Worm (Caenorhabditis elegans) whole organism, young adult: ENCODE measurements around the gene srh-266.

ENCODE experiments used
- B0019.2 ChIP-seq: fragments of 200-800 bp; sonication (Bioruptor generic); conservative IDR thresholded peaks from 2 replicates; pipeline ENCODE4 v1.3.6; 2022; ENCODE audit warnings: missing genetic modification reagents, missing genetic modification characterization, missing compliant biosample characterization
- F39B2.1 ChIP-seq: fragments of 200-800 bp; sonication (Bioruptor generic); IDR thresholded peaks from 2 replicates; pipeline ENCODE4 v1.3.6; 2022; ENCODE audit warnings: missing genetic modification reagents, missing genetic modification characterization, missing compliant biosample characterization
- F52B5.7 ChIP-seq: sonication (generic microtip); optimal IDR thresholded peaks from 2 replicates; lab custom pipeline; 2016; ENCODE audit warnings: mild to moderate bottlenecking, missing genetic modification characterization, missing compliant biosample characterization
- F57A8.1 ChIP-seq: fragments of 200-800 bp; sonication (Bioruptor generic); optimal IDR thresholded peaks from 2 replicates; lab custom pipeline; 2018; ENCODE audit warnings: mild to moderate bottlenecking, missing genetic modification characterization, moderate library complexity, missing compliant biosample characterization
- T07F8.4 ChIP-seq: sonication (generic microtip); optimal IDR thresholded peaks from 2 replicates; lab custom pipeline; 2016; ENCODE audit warnings: mild to moderate bottlenecking, missing genetic modification characterization, moderate library complexity, missing compliant biosample characterization
- T26A5.8 ChIP-seq: sonication (generic microtip); optimal IDR thresholded peaks from 2 replicates; lab custom pipeline; 2016; ENCODE audit warnings: missing genetic modification characterization, missing compliant biosample characterization
- akir-1 ChIP-seq: fragments of 200-800 bp; sonication (Bioruptor generic); optimal IDR thresholded peaks from 2 replicates; lab custom pipeline; 2018; ENCODE audit warnings: mild to moderate bottlenecking, missing genetic modification characterization, moderate library complexity, missing compliant biosample characterization
- atf-7 ChIP-seq: sonication (generic microtip); optimal IDR thresholded peaks from 2 replicates; lab custom pipeline; 2017; ENCODE audit warnings: mild to moderate bottlenecking, missing genetic modification characterization, missing compliant biosample characterization
- attf-6 ChIP-seq: fragments of 200-800 bp; sonication (Bioruptor generic); IDR thresholded peaks from 2 replicates; pipeline ENCODE4 v1.3.6; 2022; ENCODE audit warnings: missing genetic modification reagents, missing genetic modification characterization, missing compliant biosample characterization
- ceh-27 ChIP-seq: fragments of 200-800 bp; sonication (Bioruptor generic); optimal IDR thresholded peaks from 2 replicates; lab custom pipeline; 2018; ENCODE audit warnings: mild to moderate bottlenecking, missing genetic modification characterization, moderate library complexity, missing compliant biosample characterization
- ceh-79 ChIP-seq: sonication (generic microtip); optimal IDR thresholded peaks from 2 replicates; lab custom pipeline; 2017; ENCODE audit warnings: mild to moderate bottlenecking, missing genetic modification characterization, missing compliant biosample characterization
- ceh-91 ChIP-seq: fragments of 200-800 bp; sonication (Bioruptor generic); IDR thresholded peaks from 2 replicates; pipeline ENCODE4 v1.3.6; 2022; ENCODE audit warnings: missing genetic modification reagents, missing genetic modification characterization, missing compliant biosample characterization
- egrh-3 ChIP-seq: fragments of 200-800 bp; sonication (Bioruptor generic); IDR thresholded peaks from 2 replicates; pipeline ENCODE4 v1.3.6; 2022; ENCODE audit warnings: missing genetic modification reagents, missing genetic modification characterization, missing compliant biosample characterization
- ets-4 ChIP-seq: fragments of 200-800 bp; sonication (Bioruptor generic); optimal IDR thresholded peaks from 2 replicates; lab custom pipeline; 2018; ENCODE audit warnings: mild to moderate bottlenecking, missing genetic modification characterization, missing compliant biosample characterization
- fkh-3 ChIP-seq: sonication (generic microtip); optimal IDR thresholded peaks from 2 replicates; lab custom pipeline; 2016; ENCODE audit warnings: mild to moderate bottlenecking, missing genetic modification characterization, missing compliant biosample characterization
- gei-17 ChIP-seq: fragments of 200-800 bp; sonication (Bioruptor generic); optimal IDR thresholded peaks from 2 replicates; lab custom pipeline; 2018; ENCODE audit warnings: mild to moderate bottlenecking, missing genetic modification characterization, missing compliant biosample characterization
- hlh-26 ChIP-seq: fragments of 200-800 bp; sonication (Bioruptor generic); conservative IDR thresholded peaks from 2 replicates; pipeline ENCODE4 v1.3.6; 2022; ENCODE audit warnings: missing genetic modification reagents, missing genetic modification characterization, missing compliant biosample characterization
- let-526 ChIP-seq: fragments of 200-800 bp; sonication (Bioruptor generic); IDR thresholded peaks from 2 replicates; pipeline ENCODE4 v1.3.6; 2022; ENCODE audit warnings: missing genetic modification reagents, missing genetic modification characterization, missing compliant biosample characterization
- lin-26 ChIP-seq: fragments of 200-800 bp; sonication (Bioruptor generic); IDR thresholded peaks from 2 replicates; pipeline ENCODE4 v1.3.6; 2022; ENCODE audit warnings: missing genetic modification reagents, missing genetic modification characterization, missing compliant biosample characterization
- lin-35 ChIP-seq, 3 experiments: fragments of 150-350 bp in 2 of 3; sonication (generic microtip) in 1 of 3; optimal IDR thresholded peaks; 2 replicates each; lab custom pipeline; 2014 to 2018; ENCODE audit warnings: missing biosample characterization in 3 of 3, missing genetic modification characterization in 3 of 3, missing genetic modification reagents in 3 of 3
- lir-1 ChIP-seq: fragments of 200-800 bp; sonication (Bioruptor generic); conservative IDR thresholded peaks from 2 replicates; pipeline ENCODE4 v1.3.6; 2022; ENCODE audit warnings: missing genetic modification reagents, missing genetic modification characterization, missing compliant biosample characterization
- madf-3 ChIP-seq: fragments of 200-800 bp; sonication (Bioruptor generic); IDR thresholded peaks from 2 replicates; pipeline ENCODE4 v1.3.6; 2022; ENCODE audit warnings: missing genetic modification reagents, missing genetic modification characterization, missing compliant biosample characterization
- mes-4 ChIP-seq: sonication (generic microtip); optimal IDR thresholded peaks from 2 replicates; lab custom pipeline; 2016; ENCODE audit warnings: missing genotype, missing genetic modification characterization, missing compliant biosample characterization
- nhr-90 ChIP-seq: sonication (generic microtip); optimal IDR thresholded peaks from 2 replicates; lab custom pipeline; 2016; ENCODE audit warnings: missing genotype, mild to moderate bottlenecking, missing genetic modification characterization, missing compliant biosample characterization
- rec-8 ChIP-seq, 2 experiments: sonication (generic microtip); optimal IDR thresholded peaks; 2 replicates each; lab custom pipeline; 2016; ENCODE audit warnings: mild to moderate bottlenecking in 2 of 2, missing genetic modification characterization in 2 of 2, missing genetic modification reagents in 2 of 2, missing genotype in 2 of 2, missing biosample characterization in 1 of 2, missing compliant biosample characterization in 1 of 2, moderate library complexity in 1 of 2
- somi-1 ChIP-seq: fragments of 200-800 bp; sonication (Bioruptor generic); optimal IDR thresholded peaks from 2 replicates; lab custom pipeline; 2018; ENCODE audit warnings: mild to moderate bottlenecking, missing genetic modification characterization, missing compliant biosample characterization
- tlf-1 ChIP-seq: fragments of 200-800 bp; sonication (Bioruptor generic); optimal IDR thresholded peaks from 2 replicates; lab custom pipeline; 2018; ENCODE audit warnings: mild to moderate bottlenecking, missing genetic modification characterization, missing compliant biosample characterization
- unc-130 ChIP-seq: sonication (generic microtip); optimal IDR thresholded peaks from 2 replicates; lab custom pipeline; 2016; ENCODE audit warnings: missing genetic modification reagents, missing genetic modification characterization, missing compliant biosample characterization
- zfh-2 ChIP-seq: fragments of 200-800 bp; sonication (Bioruptor generic); conservative IDR thresholded peaks from 2 replicates; pipeline ENCODE4 v1.3.6; 2022; ENCODE audit warnings: missing genetic modification reagents, missing genetic modification characterization, missing compliant biosample characterization
- ztf-6 ChIP-seq: fragments of 200-800 bp; sonication (Bioruptor generic); IDR thresholded peaks from 2 replicates; pipeline ENCODE4 v1.3.6; 2022; ENCODE audit warnings: missing genetic modification reagents, missing genetic modification characterization, missing compliant biosample characterization

Gene srh-266

ce11 chrV:689538-689937 lies 24.9 kb downstream of the srh-266 start:
- TF ChIP-seq B0019.2 (no peak), nhr-90 (tag; lab: Kevin White, UChicago) (no peak), egrh-3 (GFP tag; lab: Robert Waterston, UW) (peak; percentile 46; the same call in 1 of the 2 replicates), zfh-2 (GFP tag; lab: Robert Waterston, UW) (peak; percentile 70)
- TF ChIP-seq, all 124 proteins: peak for 2

ce11 chrV:692720-693422 lies 28.3 kb downstream of the srh-266 start, which contains the start of gene srx-4:
Gene srx-4, minus strand, starts transcription at chrV:692770.
- TF ChIP-seq ceh-27 (GFP tag; lab: Kevin White, UChicago) (no peak), unc-130 (GFP tag; lab: Kevin White, UChicago) (no peak), tlf-1 (GFP tag; lab: Kevin White, UChicago) (no peak), mes-4 (tag; lab: Kevin White, UChicago) (no peak), lin-26 (GFP tag; lab: Robert Waterston, UW) (no peak), ceh-79 (tag; lab: Kevin White, UChicago) (no peak)

- TF ChIP-seq F57A8.1 (GFP tag; lab: Kevin White, UChicago) (no peak), gei-17 (GFP tag; lab: Kevin White, UChicago) (no peak), lir-1 (GFP tag; lab: Robert Waterston, UW) (no peak), fkh-3 (tag; lab: Kevin White, UChicago) (no peak), akir-1 (GFP tag; lab: Kevin White, UChicago) (no peak), somi-1 (no peak), rec-8 (tag; optimal IDR thresholded peaks at IDR 0.05; lab: Kevin White, UChicago) (no peak), F52B5.7 (tag; lab: Kevin White, UChicago) (no peak), attf-6 (GFP tag; lab: Robert Waterston, UW) (no peak), T07F8.4 (tag; lab: Kevin White, UChicago) (no peak), ceh-91 (GFP tag; lab: Robert Waterston, UW) (no peak), hlh-26 (GFP tag; lab: Robert Waterston, UW) (no peak), ets-4 (GFP tag; lab: Kevin White, UChicago) (no peak), ceh-27 (GFP tag; lab: Kevin White, UChicago) (no peak), let-526 (GFP tag; lab: Robert Waterston, UW) (no peak), madf-3 (GFP tag; lab: Robert Waterston, UW) (no peak), T26A5.8 (tag; lab: Kevin White, UChicago) (no peak), F39B2.1 (no peak), lin-35 (GFP tag; optimal IDR thresholded peaks at IDR 0.05; lab: Kevin White, UChicago) (no peak)
Measured at ce11 chrV:694625-695024, 30.0 kb downstream of the srh-266 start, which contains the start of gene srj-53. Gene srj-53, minus strand, starts transcription at chrV:694725.

ce11 chrV:695914-696313 lies 31.3 kb downstream of the srh-266 start, which contains the start of gene srj-52:
Gene srj-52, minus strand, starts transcription at chrV:696014.
- no peak for TF ChIP-seq hlh-26 (GFP tag; lab: Robert Waterston, UW)

- TF ChIP-seq atf-7 (tag; lab: Kevin White, UChicago) = no peak
- no peak for TF ChIP-seq somi-1
- no peak for TF ChIP-seq ztf-6 (GFP tag; lab: Robert Waterston, UW)
Measured at ce11 chrV:699051-699450, 34.5 kb downstream of the srh-266 start.
